Fruit fly (Drosophila melanogaster): ENCODE data around the gene Cyp28a5.

dm6 chr2L:14012304-14013054 lies 35.4 kb downstream of the Cyp28a5 start, which contains the start of gene bgm:
- TF ChIP-seq CG10147 (GFP tag; optimal IDR thresholded peaks at IDR 0.05) (no peak), odd (GFP tag; optimal IDR thresholded peaks at IDR 0.05) (no peak), CG17568 (GFP tag; optimal IDR thresholded peaks at IDR 0.05) (no peak), usp (GFP tag; optimal IDR thresholded peaks at IDR 0.05) (no peak), bsh (GFP tag; optimal IDR thresholded peaks at IDR 0.05) (no peak), caup (GFP tag; optimal IDR thresholded peaks at IDR 0.05; ENCODE audit: severe bottlenecking) (no peak), cg (GFP tag; optimal IDR thresholded peaks at IDR 0.05) (no peak), gsb-n (tag; optimal IDR thresholded peaks at IDR 0.05) (no peak), kay (GFP tag; optimal IDR thresholded peaks at IDR 0.05) (no peak), sob (GFP tag; IDR thresholded peaks at IDR 0.05) (no peak)
